Worm (Caenorhabditis elegans): ENCODE results near the gene T16G1.3.

Gene T16G1.3

DNA sequence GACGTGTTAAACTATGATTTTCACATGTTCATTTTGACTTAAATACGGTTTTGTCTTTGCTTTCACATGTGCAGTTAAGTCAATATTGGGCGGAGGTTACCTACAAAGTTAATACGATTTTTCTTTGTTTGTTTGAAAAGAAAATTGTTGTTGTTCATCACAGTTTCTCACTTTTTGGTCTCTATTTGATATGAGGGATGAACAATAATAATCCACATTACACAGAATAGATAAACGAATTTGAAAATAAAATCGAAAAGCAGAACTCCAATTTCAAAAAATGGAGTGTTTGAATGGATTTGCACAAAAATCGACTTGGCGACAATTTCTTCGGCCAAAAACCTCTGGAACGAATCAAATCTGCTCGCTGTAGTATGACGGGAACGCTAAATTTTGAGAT lies 37.4 kb downstream of the T16G1.3 start, which contains the start of gene ttr-29:
TSS of gene ttr-29 (minus strand) at position 101 of the 400 bp plus-strand sequence.
- TF ChIP-seq tra-1 (GFP tag; IDR thresholded peaks at IDR 0.05) (no peak), spr-3 (GFP tag; optimal IDR thresholded peaks at IDR 0.05) (no peak), unc-62 (GFP tag; optimal IDR thresholded peaks at IDR 0.05 in 1 of 2) (peak in 1 of 2 experiments; percentile 18), unc-62 (tag; optimal IDR thresholded peaks at IDR 0.05) (no peak), nhr-10 (tag; optimal IDR thresholded peaks at IDR 0.05) (no peak), Y48G9A.11 (GFP tag; IDR thresholded peaks at IDR 0.05) (no peak), arid-1 (GFP tag; conservative IDR thresholded peaks at IDR 0.05) (no peak), snpc-4 (tag; optimal IDR thresholded peaks at IDR 0.05) (no peak)

DNA sequence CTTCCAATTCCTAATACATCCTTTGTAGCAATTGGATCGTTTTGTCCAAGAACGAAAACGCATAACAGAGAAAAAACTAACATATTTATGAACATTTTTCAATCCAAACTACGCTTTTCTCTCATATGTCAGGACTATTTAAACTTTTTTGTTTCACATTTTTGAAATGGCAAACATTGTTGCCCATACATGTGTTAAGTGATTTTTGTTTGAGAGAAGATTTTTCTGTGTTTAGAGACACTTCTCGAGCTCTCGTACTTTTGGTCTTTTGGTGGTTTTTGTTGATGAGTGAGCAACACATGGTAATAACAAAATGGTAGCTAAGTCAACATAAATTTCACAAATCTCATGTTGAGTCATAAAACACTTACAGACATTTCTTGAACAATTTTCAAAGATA lies 39.1 kb downstream of the T16G1.3 start, which contains the start of gene ttr-28:
TSS of gene ttr-28 (minus strand) at position 101 of the 400 bp plus-strand sequence.
- no peak for TF ChIP-seq nhr-76 (tag; optimal IDR thresholded peaks at IDR 0.05)
- TF ChIP-seq T20F7.1 (GFP tag; optimal IDR thresholded peaks at IDR 0.05), result no peak
- TF ChIP-seq unc-62 (GFP tag; optimal IDR thresholded peaks at IDR 0.05 in 1 of 2), result peak in 1 of 2 experiments; percentile 79
- no peak for TF ChIP-seq unc-62 (tag; optimal IDR thresholded peaks at IDR 0.05)
- TF ChIP-seq tag-97 (GFP tag; IDR thresholded peaks at IDR 0.05), result no peak

DNA sequence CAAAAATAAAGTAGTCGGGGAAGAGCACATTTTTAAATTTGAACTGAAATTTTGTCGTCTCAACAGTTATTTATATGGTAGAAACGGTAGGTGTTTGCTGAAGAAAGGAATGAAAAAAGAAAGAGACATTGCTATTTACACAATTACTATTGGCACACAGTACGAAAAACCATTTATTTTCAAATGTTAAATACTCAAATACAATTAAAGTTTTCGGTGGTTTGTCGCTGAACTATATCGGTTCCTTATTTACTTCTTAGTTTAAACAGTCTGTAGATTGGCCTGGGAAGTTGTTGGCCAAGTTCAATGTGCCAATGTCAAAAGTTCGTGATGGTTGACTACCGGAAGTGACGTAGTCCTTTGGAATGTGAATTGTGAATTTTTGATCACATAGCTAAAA lies 40.1 kb downstream of the T16G1.3 start, which contains the start of gene ttr-27:
TSS of gene ttr-27 (minus strand) at position 45 of the 400 bp plus-strand sequence.
- TF ChIP-seq zip-11 (GFP tag; IDR thresholded peaks at IDR 0.05) (no peak), lim-7 (GFP tag; IDR thresholded peaks at IDR 0.05) (no peak), egl-27 (tag; optimal IDR thresholded peaks at IDR 0.05) (no peak), lin-1 (GFP tag; IDR thresholded peaks at IDR 0.05) (no peak), nhr-25 (tag; optimal IDR thresholded peaks at IDR 0.05; ENCODE audit: borderline replicate concordance, insufficient read depth) (no peak), ztf-7 (tag; optimal IDR thresholded peaks at IDR 0.05) (no peak), skn-1 (tag; optimal IDR thresholded peaks at IDR 0.05) (no peak), aly-2 (tag; optimal IDR thresholded peaks at IDR 0.05) (no peak)

DNA sequence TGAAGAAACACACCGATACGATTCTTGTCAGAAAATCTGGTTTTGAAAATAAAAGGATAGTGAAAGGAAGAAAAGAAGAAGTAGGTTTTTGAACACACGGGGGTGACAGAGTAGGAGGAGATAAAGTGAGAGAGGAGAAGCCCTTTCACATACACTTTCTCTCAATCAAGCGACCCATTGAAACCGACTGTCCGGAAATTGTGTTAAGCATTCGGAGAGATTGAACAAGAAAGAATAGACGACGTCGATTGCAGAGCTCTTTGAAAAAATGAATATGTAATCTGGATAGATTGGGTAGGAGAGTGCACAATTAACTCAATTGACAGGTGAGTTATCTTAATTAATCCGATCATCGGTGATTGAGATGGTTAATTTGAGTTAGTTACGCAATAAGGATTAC lies 42.8 kb downstream of the T16G1.3 start:
- TF ChIP-seq arid-1 (GFP tag; conservative IDR thresholded peaks at IDR 0.05) (no peak), hlh-11 (tag; optimal IDR thresholded peaks at IDR 0.05) (no peak), ces-1 (GFP tag; optimal IDR thresholded peaks at IDR 0.05) (peak; percentile 46), aha-1 (tag) (peak; percentile 49)

DNA sequence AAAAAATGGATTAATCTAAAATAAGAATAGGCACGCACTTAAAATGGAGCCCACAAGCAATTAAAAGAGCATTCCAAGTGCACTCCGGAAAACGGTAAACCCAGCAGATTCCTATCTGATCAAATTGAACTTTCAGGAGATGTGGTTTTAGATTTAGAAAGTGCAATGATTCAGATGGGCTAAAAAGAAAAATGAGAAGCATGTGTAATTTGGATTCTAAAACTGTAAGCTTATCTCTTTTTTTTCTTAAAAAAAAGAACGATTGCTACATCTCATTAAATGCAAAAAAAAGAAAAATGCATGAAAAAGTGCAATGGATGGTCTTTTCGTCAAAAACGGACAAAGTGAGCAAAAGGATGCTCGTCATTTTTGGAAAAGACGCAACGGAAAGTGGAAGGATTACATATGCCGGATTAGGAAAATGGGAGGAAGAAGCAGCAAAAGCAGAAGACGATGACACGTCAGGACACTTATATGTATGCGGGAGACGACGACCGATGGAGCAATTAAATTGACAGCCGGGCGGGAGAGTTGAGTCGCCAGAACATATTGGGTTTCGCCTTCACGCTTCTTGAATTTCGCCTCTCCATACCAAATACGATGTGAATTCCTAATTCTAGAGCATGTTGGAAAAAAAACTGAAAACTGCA lies 45.4 kb downstream of the T16G1.3 start:
- TF ChIP-seq Y75B8A.6 (GFP tag; IDR thresholded peaks at IDR 0.05), result no peak
- TF ChIP-seq attf-4 (tag; optimal IDR thresholded peaks at IDR 0.05), result no peak
- TF ChIP-seq F26F4.8 (GFP tag; conservative IDR thresholded peaks at IDR 0.05), result no peak
- TF ChIP-seq ces-1 (GFP tag; optimal IDR thresholded peaks at IDR 0.05), result no peak
- TF ChIP-seq hmg-1.1 (GFP tag; IDR thresholded peaks at IDR 0.05), result no peak
- no peak for TF ChIP-seq nhr-48 (tag; optimal IDR thresholded peaks at IDR 0.05)
- peak; percentile 43 for TF ChIP-seq aha-1 (tag)
- TF ChIP-seq ztf-7 (tag; optimal IDR thresholded peaks at IDR 0.05), result no peak
- TF ChIP-seq ceh-62 (tag; optimal IDR thresholded peaks at IDR 0.05), result no peak
- TF ChIP-seq duxl-1 (tag; optimal IDR thresholded peaks at IDR 0.05; ENCODE audit: poor library complexity), result no peak
- no peak for TF ChIP-seq F49E8.2 (tag; optimal IDR thresholded peaks at IDR 0.05; ENCODE audit: borderline replicate concordance)
- 0 out of 2 replicates have a peak, but pooled peaks have one; percentile 29 for TF ChIP-seq ceh-20 (GFP tag; IDR thresholded peaks at IDR 0.05)
- no peak for TF ChIP-seq zfp-3 (GFP tag; conservative IDR thresholded peaks at IDR 0.05)
- TF ChIP-seq F44E2.7 (GFP tag; IDR thresholded peaks at IDR 0.05), result no peak
- peak in 1 of 2 experiments; percentile 76 for TF ChIP-seq unc-62 (GFP tag; optimal IDR thresholded peaks at IDR 0.05 in 1 of 2)
- no peak for TF ChIP-seq unc-62 (tag; optimal IDR thresholded peaks at IDR 0.05)
- TF ChIP-seq lsy-2 (tag; optimal IDR thresholded peaks at IDR 0.05), result peak in 1 of 2 experiments; percentile 17
- no peak for TF ChIP-seq jun-1 (tag; optimal IDR thresholded peaks at IDR 0.05)
- no peak for TF ChIP-seq tag-97 (GFP tag; IDR thresholded peaks at IDR 0.05)
- TF ChIP-seq arid-1 (GFP tag; conservative IDR thresholded peaks at IDR 0.05), result no peak

Measured in whole organism, L4 larva.